Worm (Caenorhabditis elegans) whole organism, L3 larva: Measurements from ENCODE around the gene F23D12.7.

Source experiments
- ZK546.5 ChIP-seq: sonication (generic microtip); optimal IDR thresholded peaks from 2 replicates; lab custom pipeline; 2017; ENCODE audit warnings: missing biosample characterization, missing genetic modification characterization
- aly-2 ChIP-seq: fragments of 150-350 bp; optimal IDR thresholded peaks from 2 replicates; lab custom pipeline; 2014; ENCODE audit warnings: missing biosample characterization, missing genetic modification characterization
- ama-1 ChIP-seq: fragments of 150-350 bp; optimal IDR thresholded peaks from 2 replicates; lab custom pipeline; 2018
- ceh-16 ChIP-seq: sonication (generic microtip); optimal IDR thresholded peaks from 2 replicates; lab custom pipeline; 2017; ENCODE audit warnings: missing biosample characterization, missing genetic modification characterization
- ceh-82 ChIP-seq: fragments of 150-350 bp; optimal IDR thresholded peaks from 2 replicates; lab custom pipeline; 2014; ENCODE audit warnings: missing biosample characterization, missing genetic modification characterization
- daf-12 ChIP-seq: fragments of 150-350 bp; optimal IDR thresholded peaks from 2 replicates; lab custom pipeline; 2014; ENCODE audit warnings: missing biosample characterization, missing genetic modification reagents, missing genetic modification characterization
- egl-27 ChIP-seq: sonication (generic microtip); optimal IDR thresholded peaks from 4 replicates; lab custom pipeline; 2017; ENCODE audit warnings: missing biosample characterization, missing genetic modification reagents, missing genetic modification characterization
- egl-5 ChIP-seq: fragments of 150-350 bp; optimal IDR thresholded peaks from 2 replicates; lab custom pipeline; 2017; ENCODE audit warnings: missing biosample characterization, missing genetic modification reagents, missing genetic modification characterization, inconsistent platforms
- elt-1 ChIP-seq: fragments of 150-350 bp; optimal IDR thresholded peaks from 2 replicates; lab custom pipeline; 2014; ENCODE audit warnings: missing biosample characterization, missing genetic modification characterization
- elt-2 ChIP-seq: sonication (generic microtip); optimal IDR thresholded peaks from 2 replicates; lab custom pipeline; 2016; ENCODE audit warnings: missing genetic modification reagents, mild to moderate bottlenecking, missing genetic modification characterization, missing compliant biosample characterization
- elt-3 ChIP-seq, 3 experiments: fragments of 150-350 bp in 1 of 3; sonication (generic microtip) in 2 of 3; optimal IDR thresholded peaks; 2 replicates in 2 of 3; 4 replicates in 1 of 3; lab custom pipeline; 2014 to 2017; ENCODE audit warnings: missing biosample characterization in 3 of 3, missing genetic modification characterization in 3 of 3
- eor-1 ChIP-seq, 2 experiments: fragments of 150-350 bp; optimal IDR thresholded peaks; 2 replicates each; lab custom pipeline; 2014 to 2018; ENCODE audit warnings: missing biosample characterization in 2 of 2, missing genetic modification characterization in 2 of 2
- fkh-10 ChIP-seq: sonication (generic microtip); optimal IDR thresholded peaks from 2 replicates; lab custom pipeline; 2017; ENCODE audit warnings: missing biosample characterization, missing genetic modification reagents, missing genetic modification characterization
- fkh-2 ChIP-seq: fragments of 150-350 bp; optimal IDR thresholded peaks from 2 replicates; lab custom pipeline; 2014; ENCODE audit warnings: missing biosample characterization, missing genetic modification reagents, missing genetic modification characterization
- fos-1 ChIP-seq: fragments of 150-350 bp; optimal IDR thresholded peaks from 2 replicates; lab custom pipeline; 2014; ENCODE audit warnings: missing biosample characterization, missing genetic modification characterization
- hmg-11 ChIP-seq: sonication (generic microtip); optimal IDR thresholded peaks from 2 replicates; lab custom pipeline; 2016; ENCODE audit warnings: missing genetic modification characterization, missing compliant biosample characterization
- jun-1 ChIP-seq: fragments of 150-350 bp; optimal IDR thresholded peaks from 2 replicates; lab custom pipeline; 2014; ENCODE audit warnings: missing biosample characterization, missing genetic modification reagents, missing genetic modification characterization
- lin-39 ChIP-seq: fragments of 150-350 bp; optimal IDR thresholded peaks from 2 replicates; lab custom pipeline; 2018; ENCODE audit warnings: missing biosample characterization, missing genetic modification reagents, missing genetic modification characterization
- lsy-12 ChIP-seq: sonication (generic microtip); optimal IDR thresholded peaks from 2 replicates; lab custom pipeline; 2016; ENCODE audit warnings: mild to moderate bottlenecking, missing genetic modification characterization, missing compliant biosample characterization
- mdl-1 ChIP-seq: fragments of 150-350 bp; optimal IDR thresholded peaks from 2 replicates; lab custom pipeline; 2014; ENCODE audit warnings: missing biosample characterization, missing genetic modification characterization
- mml-1 ChIP-seq: fragments of 150-350 bp; sonication (generic microtip); optimal IDR thresholded peaks from 3 replicates; lab custom pipeline; 2014; ENCODE audit warnings: missing biosample characterization, missing genetic modification characterization
- nfya-1 ChIP-seq: sonication (generic microtip); optimal IDR thresholded peaks from 2 replicates; lab custom pipeline; 2017; ENCODE audit warnings: missing genetic modification characterization, mild to moderate bottlenecking, missing compliant biosample characterization, antibody characterized with exemption, moderate library complexity; ENCODE audit not compliant: insufficient read depth
- nhr-11 ChIP-seq: fragments of 150-350 bp; optimal IDR thresholded peaks from 2 replicates; lab custom pipeline; 2014; ENCODE audit warnings: missing biosample characterization, missing genetic modification characterization
- nhr-12 ChIP-seq: fragments of 150-350 bp; optimal IDR thresholded peaks from 2 replicates; lab custom pipeline; 2014; ENCODE audit warnings: missing biosample characterization, missing genetic modification characterization
- nhr-23 ChIP-seq: fragments of 150-350 bp; optimal IDR thresholded peaks from 2 replicates; lab custom pipeline; 2014; ENCODE audit warnings: missing biosample characterization, missing genetic modification reagents, missing genetic modification characterization
- nhr-25 ChIP-seq: sonication (generic microtip); optimal IDR thresholded peaks from 2 replicates; lab custom pipeline; 2017; ENCODE audit warnings: missing biosample characterization, missing genetic modification characterization
- nhr-28 ChIP-seq: fragments of 150-350 bp; optimal IDR thresholded peaks from 2 replicates; lab custom pipeline; 2014; ENCODE audit warnings: missing biosample characterization, missing genetic modification characterization
- nhr-43 ChIP-seq: sonication (generic microtip); optimal IDR thresholded peaks from 2 replicates; lab custom pipeline; 2016; ENCODE audit warnings: mild to moderate bottlenecking, missing genetic modification characterization, missing compliant biosample characterization; ENCODE audit not compliant: poor library complexity, severe bottlenecking
- nhr-67 ChIP-seq: fragments of 150-350 bp; optimal IDR thresholded peaks from 2 replicates; lab custom pipeline; 2014; ENCODE audit warnings: missing biosample characterization, missing genetic modification characterization
- nhr-76 ChIP-seq: fragments of 150-350 bp; sonication (generic microtip); optimal IDR thresholded peaks from 5 replicates; lab custom pipeline; 2014; ENCODE audit warnings: missing biosample characterization, missing genetic modification characterization
- nhr-77 ChIP-seq: fragments of 150-350 bp; optimal IDR thresholded peaks from 2 replicates; lab custom pipeline; 2014; ENCODE audit warnings: missing biosample characterization, missing genetic modification characterization
- pha-4 ChIP-seq: fragments of 150-350 bp; optimal IDR thresholded peaks from 2 replicates; lab custom pipeline; 2014; ENCODE audit warnings: missing biosample characterization, missing genetic modification reagents, missing genetic modification characterization
- pqm-1 ChIP-seq: fragments of 150-350 bp; optimal IDR thresholded peaks from 2 replicates; lab custom pipeline; 2017; ENCODE audit warnings: missing biosample characterization, missing genetic modification characterization, inconsistent platforms
- sea-2 ChIP-seq: fragments of 150-350 bp; sonication (generic microtip); optimal IDR thresholded peaks from 4 replicates; lab custom pipeline; 2014; ENCODE audit warnings: missing biosample characterization, missing genetic modification reagents, missing genetic modification characterization
- skn-1 ChIP-seq: fragments of 150-350 bp; optimal IDR thresholded peaks from 2 replicates; lab custom pipeline; 2014; ENCODE audit warnings: missing biosample characterization, missing genetic modification characterization
- snpc-4 ChIP-seq: fragments of 150-350 bp; optimal IDR thresholded peaks from 2 replicates; lab custom pipeline; 2014; ENCODE audit warnings: missing biosample characterization, missing genetic modification characterization
- unc-62 ChIP-seq: fragments of 150-350 bp; sonication (generic microtip); optimal IDR thresholded peaks from 4 replicates; lab custom pipeline; 2014; ENCODE audit warnings: missing biosample characterization, missing genetic modification reagents, missing genetic modification characterization
- zag-1 ChIP-seq: fragments of 150-350 bp; optimal IDR thresholded peaks from 2 replicates; lab custom pipeline; 2014; ENCODE audit warnings: missing biosample characterization, missing genetic modification characterization
- ztf-11 ChIP-seq: fragments of 150-350 bp; optimal IDR thresholded peaks from 2 replicates; lab custom pipeline; 2014; ENCODE audit warnings: missing biosample characterization, missing genetic modification characterization
- ztf-4 ChIP-seq: fragments of 150-350 bp; optimal IDR thresholded peaks from 2 replicates; lab custom pipeline; 2014; ENCODE audit warnings: missing biosample characterization, missing genetic modification characterization

Gene F23D12.7

DNA sequence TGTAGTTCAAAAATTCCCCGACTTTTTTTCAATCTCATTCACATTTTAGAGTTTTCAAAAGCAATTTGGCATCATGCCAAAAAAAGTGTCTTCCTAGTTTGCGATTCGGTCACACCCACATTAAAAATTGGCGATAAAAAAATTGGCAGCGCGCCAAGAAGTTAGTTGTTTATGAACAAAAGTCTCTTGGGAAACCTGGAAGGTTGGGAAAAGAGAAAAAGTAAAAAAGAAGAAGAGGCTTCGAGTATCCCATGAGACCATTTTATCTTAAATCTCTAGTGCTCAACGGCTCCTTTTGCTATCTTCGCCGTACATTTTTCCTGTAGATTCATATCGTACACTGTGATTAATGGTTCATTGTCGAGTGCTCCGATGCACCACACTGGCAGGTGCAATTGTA is 34.2 kb upstream of the F23D12.7 start:
- peak; percentile 66 for TF ChIP-seq elt-1 (tag; lab: Kevin White, UChicago)
- TF ChIP-seq fkh-10 (GFP tag; lab: Kevin White, UChicago), result no peak
- peak; percentile 25 for TF ChIP-seq lin-39 (tag; lab: Kevin White, UChicago)
- no peak for TF ChIP-seq nhr-77

DNA sequence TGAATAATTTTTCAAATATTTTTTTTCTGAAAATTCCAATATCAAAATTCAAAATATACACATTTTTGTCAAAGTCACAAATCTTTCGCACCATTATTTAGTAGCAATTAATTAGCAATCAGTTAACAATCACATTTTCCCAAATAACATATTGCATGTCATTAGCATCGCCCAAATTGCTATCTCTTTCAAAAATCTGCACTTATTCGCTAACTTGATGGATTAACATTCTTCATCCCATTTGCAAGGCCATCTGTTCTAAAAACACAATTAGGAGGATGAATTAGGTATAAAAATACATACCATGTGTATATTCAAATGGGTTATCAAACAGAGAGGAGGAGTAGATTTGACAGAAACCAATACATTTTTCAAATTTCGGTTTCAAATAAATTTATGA is 33.7 kb upstream of the F23D12.7 start:
- TF ChIP-seq nhr-43 (tag; lab: Kevin White, UChicago) (no peak), nhr-25 (tag; lab: Kevin White, UChicago) (peak; percentile 68), elt-1 (tag; lab: Kevin White, UChicago) (peak; percentile 29)

DNA sequence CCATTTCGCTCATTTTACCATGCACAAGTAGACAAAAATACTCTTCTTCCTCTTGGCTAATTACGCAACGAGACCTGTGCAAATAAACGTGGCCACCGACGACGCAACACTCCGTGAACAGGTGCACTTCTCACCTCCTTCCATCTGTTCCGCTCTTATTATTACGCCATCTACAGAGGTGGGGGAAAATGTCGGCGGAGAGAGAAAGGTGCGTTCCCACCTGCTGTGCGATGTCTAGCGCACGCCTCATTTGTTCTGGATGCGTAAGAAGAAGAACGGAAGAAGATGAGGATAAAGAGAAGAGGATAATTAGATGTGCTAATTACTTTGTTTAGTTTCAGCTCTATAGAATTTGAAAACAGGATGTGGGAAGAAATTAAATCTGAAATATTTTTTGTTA is 32.9 kb upstream of the F23D12.7 start:
- no peak for TF ChIP-seq mdl-1 (tag; lab: Kevin White, UChicago)
- no peak for TF ChIP-seq egl-5 (tag; lab: Kevin White, UChicago)
- no peak for TF ChIP-seq nhr-76

DNA sequence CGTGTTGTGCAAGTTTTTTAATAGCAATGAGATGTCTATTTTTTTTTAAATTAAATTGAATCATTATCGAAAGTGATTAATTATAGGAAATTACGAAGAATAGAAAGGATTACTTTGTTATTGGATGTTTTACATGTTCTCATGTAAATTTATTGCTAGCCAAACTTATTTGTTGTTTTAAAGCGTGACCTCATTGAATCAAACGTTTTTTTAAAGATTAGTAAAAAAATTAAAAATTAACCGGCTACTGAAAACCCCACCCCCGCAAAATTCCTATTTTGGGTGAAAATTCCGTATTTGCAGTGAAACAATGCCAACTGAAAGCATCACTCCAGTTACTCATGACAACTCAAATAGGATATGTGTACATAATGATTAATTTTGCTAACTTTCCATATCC is 31.2 kb upstream of the F23D12.7 start, which contains the start of gene M163.8:
Gene M163.8 (plus strand): TSS at position 301 of the 400 bp plus-strand sequence.
- no peak for TF ChIP-seq eor-1 (tag; optimal IDR thresholded peaks at IDR 0.05; lab: Kevin White, UChicago)
- no peak for TF ChIP-seq skn-1 (tag; lab: Kevin White, UChicago)
- no peak for TF ChIP-seq pqm-1 (tag; lab: Kevin White, UChicago)
- no peak for TF ChIP-seq sea-2 (GFP tag; lab: Kevin White, UChicago)
- TF ChIP-seq nhr-76, result no peak
- no peak for TF ChIP-seq nhr-43 (tag; lab: Kevin White, UChicago)
- no peak for TF ChIP-seq egl-27 (tag; lab: Kevin White, UChicago)
- TF ChIP-seq ama-1, result no peak

DNA sequence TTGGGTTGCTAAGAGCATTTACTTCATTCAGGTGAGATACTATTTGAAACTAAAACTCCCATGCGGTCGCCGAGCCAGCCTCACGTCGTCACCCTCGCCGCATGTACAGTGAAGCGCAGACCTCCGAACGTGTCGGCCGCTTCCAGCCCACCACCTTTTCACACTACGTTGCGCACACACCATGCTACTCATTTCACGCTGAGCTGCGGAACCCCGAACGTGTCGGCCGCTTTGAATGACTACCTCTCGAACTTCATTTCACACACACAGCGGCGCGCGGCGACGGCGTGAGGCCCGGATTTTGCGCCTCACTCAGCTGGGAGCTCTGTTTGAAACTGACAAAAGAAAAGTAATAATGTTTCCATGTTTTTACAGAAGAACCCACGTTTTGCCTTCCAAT is 28.0 kb upstream of the F23D12.7 start:
- TF ChIP-seq nhr-25 (tag; lab: Kevin White, UChicago) (no peak), zag-1 (tag; lab: Kevin White, UChicago) (no peak), snpc-4 (peak; percentile 11), nhr-43 (tag; lab: Kevin White, UChicago) (no peak)

DNA sequence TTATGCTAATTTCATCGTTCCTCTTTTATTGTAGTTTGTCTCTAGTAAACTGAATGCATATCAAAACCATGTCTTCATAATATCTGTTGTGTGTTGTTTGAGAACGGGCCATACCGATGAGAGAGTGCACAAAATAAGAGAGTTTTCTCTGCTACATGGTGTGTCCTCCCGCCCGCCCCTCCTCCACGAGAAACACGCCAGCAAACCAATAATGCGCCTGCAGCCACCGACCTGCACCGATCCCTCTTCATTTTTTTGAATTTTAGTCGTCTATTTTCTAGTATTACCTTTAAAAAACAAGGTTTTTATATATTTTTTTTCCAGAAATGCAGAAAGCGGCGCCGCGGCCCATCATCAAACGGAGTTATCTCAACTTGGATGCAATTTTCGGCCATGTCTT is 26.6 kb upstream of the F23D12.7 start, which contains the start of gene gfi-3:
Gene gfi-3 (plus strand): TSS at position 325 of the 400 bp plus-strand sequence.
- TF ChIP-seq nhr-77, result no peak
- peak; percentile 93 for TF ChIP-seq snpc-4
- peak; percentile 74 for TF ChIP-seq hmg-11
- no peak for TF ChIP-seq daf-12 (tag; lab: Kevin White, UChicago)
- TF ChIP-seq nhr-11 (tag; lab: Kevin White, UChicago), result peak; percentile 40
- TF ChIP-seq elt-2 (tag; lab: Kevin White, UChicago), result peak; percentile 61
- TF ChIP-seq mml-1 (tag; lab: Kevin White, UChicago), result no peak
- peak; percentile 53 for TF ChIP-seq jun-1 (tag; lab: Kevin White, UChicago)
- TF ChIP-seq fkh-10 (GFP tag; lab: Kevin White, UChicago), result no peak
- TF ChIP-seq fkh-2 (tag; lab: Kevin White, UChicago), result no peak
- peak; percentile 85 for TF ChIP-seq pha-4 (tag; lab: Kevin White, UChicago)
- no peak for TF ChIP-seq lsy-12 (tag; lab: Kevin White, UChicago)
- no peak for TF ChIP-seq nhr-67 (tag; lab: Kevin White, UChicago)
- peak; percentile 17 for TF ChIP-seq elt-1 (tag; lab: Kevin White, UChicago)
- TF ChIP-seq ceh-82 (tag; lab: Kevin White, UChicago), result peak; percentile 13
- TF ChIP-seq nhr-28 (tag; lab: Kevin White, UChicago), result no peak
- no peak for TF ChIP-seq egl-5 (tag; lab: Kevin White, UChicago)
- no peak for TF ChIP-seq nhr-76
- no peak for TF ChIP-seq ztf-4 (tag; lab: Kevin White, UChicago)
- TF ChIP-seq ama-1, result no peak
- peak; percentile 86 for TF ChIP-seq nhr-23
- no peak for TF ChIP-seq unc-62 (GFP tag; lab: Kevin White, UChicago)
- TF ChIP-seq ztf-11, result no peak
- TF ChIP-seq nhr-12, result no peak
- TF ChIP-seq skn-1 (tag; lab: Kevin White, UChicago), result peak; percentile 55
- no peak for TF ChIP-seq elt-3 (tag; optimal IDR thresholded peaks at IDR 0.05; lab: Kevin White, UChicago)
- TF ChIP-seq ceh-16, result no peak
- TF ChIP-seq mdl-1 (tag; lab: Kevin White, UChicago), result no peak
- TF ChIP-seq fos-1 (tag; lab: Kevin White, UChicago), result no peak
- peak; percentile 90 for TF ChIP-seq lin-39 (tag; lab: Kevin White, UChicago)
- no peak for TF ChIP-seq sea-2 (GFP tag; lab: Kevin White, UChicago)
- no peak for TF ChIP-seq pqm-1 (tag; lab: Kevin White, UChicago)
- TF ChIP-seq egl-27 (tag; lab: Kevin White, UChicago), result no peak
- TF ChIP-seq aly-2, result no peak
- TF ChIP-seq nhr-43 (tag; lab: Kevin White, UChicago), result peak; percentile 75
- no peak for TF ChIP-seq ZK546.5
- peak; percentile 80 for TF ChIP-seq nfya-1
- no peak for TF ChIP-seq eor-1 (tag; optimal IDR thresholded peaks at IDR 0.05; lab: Kevin White, UChicago)
